Fruit fly (Drosophila melanogaster) whole organism, prepupa: Measurements from ENCODE around the gene CG15882.
A peak's percentile ranks its signal among the peaks of the same experiment; 100 is the strongest.

Source experiments
- Blimp-1 ChIP-seq: fragments of 200-800 bp; sonication (Bioruptor generic); optimal IDR thresholded peaks from 3 replicates; lab custom pipeline; 2017; ENCODE audit warnings: missing biosample characterization, missing genetic modification characterization, mild to moderate bottlenecking, moderate library complexity, missing genetic modification reagents
- CG10631 ChIP-seq: fragments of 200-800 bp; sonication (Bioruptor generic); optimal IDR thresholded peaks from 2 replicates; lab custom pipeline; 2016; ENCODE audit warnings: missing biosample characterization, missing genetic modification characterization
- CG10669 ChIP-seq: fragments of 200-800 bp; sonication (Bioruptor generic); optimal IDR thresholded peaks from 3 replicates; lab custom pipeline; 2018; ENCODE audit warnings: missing biosample characterization, mild to moderate bottlenecking, missing genetic modification characterization, moderate library complexity
- CG11294 ChIP-seq: fragments of 200-800 bp; sonication (Bioruptor generic); IDR thresholded peaks from 2 replicates; pipeline ENCODE4 v1.3.6; 2022; ENCODE audit warnings: missing biosample characterization, missing genetic modification characterization
- CG11762 ChIP-seq: fragments of 200-800 bp; sonication (Bioruptor generic); optimal IDR thresholded peaks from 3 replicates; lab custom pipeline; 2016; ENCODE audit warnings: missing biosample characterization, missing genetic modification characterization; ENCODE audit not compliant: insufficient read depth
- CG11902 ChIP-seq: fragments of 200-800 bp; sonication (Bioruptor generic); optimal IDR thresholded peaks from 3 replicates; lab custom pipeline; 2016; ENCODE audit warnings: missing biosample characterization, missing genetic modification characterization
- CG1621 ChIP-seq: fragments of 200-800 bp; sonication (Bioruptor generic); optimal IDR thresholded peaks from 3 replicates; lab custom pipeline; 2018; ENCODE audit warnings: missing biosample characterization, mild to moderate bottlenecking, missing genetic modification characterization
- CG16779 ChIP-seq: fragments of 200-800 bp; sonication (Bioruptor generic); optimal IDR thresholded peaks from 3 replicates; lab custom pipeline; 2017; ENCODE audit warnings: missing biosample characterization, mild to moderate bottlenecking, missing genetic modification characterization
- CG3032 ChIP-seq: fragments of 200-800 bp; optimal IDR thresholded peaks from 2 replicates; lab custom pipeline; 2019; ENCODE audit warnings: missing biosample characterization, mild to moderate bottlenecking, missing genetic modification characterization, moderate library complexity
- CG31627 ChIP-seq: fragments of 200-800 bp; sonication (Bioruptor generic); optimal IDR thresholded peaks from 3 replicates; lab custom pipeline; 2016; ENCODE audit warnings: missing biosample characterization, missing genetic modification characterization
- CG34406 ChIP-seq: fragments of 200-800 bp; sonication (Bioruptor generic); optimal IDR thresholded peaks from 3 replicates; lab custom pipeline; 2016; ENCODE audit warnings: missing biosample characterization, missing genetic modification characterization
- CG3919 ChIP-seq: fragments of 200-800 bp; sonication (Bioruptor generic); optimal IDR thresholded peaks from 3 replicates; lab custom pipeline; 2016; ENCODE audit warnings: missing biosample characterization, missing genetic modification characterization
- CG4318 ChIP-seq: fragments of 200-800 bp; sonication (Bioruptor generic); optimal IDR thresholded peaks from 3 replicates; lab custom pipeline; 2017; ENCODE audit warnings: missing biosample characterization, mild to moderate bottlenecking, missing genetic modification characterization
- CG6163 ChIP-seq: fragments of 200-800 bp; sonication (Bioruptor generic); IDR thresholded peaks from 3 replicates; pipeline ENCODE4 v1.3.6; 2022; ENCODE audit warnings: missing biosample characterization, missing genetic modification characterization
- CG6276 ChIP-seq: fragments of 200-800 bp; sonication (Bioruptor generic); optimal IDR thresholded peaks from 2 replicates; lab custom pipeline; 2017; ENCODE audit warnings: missing biosample characterization, mild to moderate bottlenecking, missing genetic modification characterization
- CG6792 ChIP-seq: fragments of 200-800 bp; sonication (Bioruptor generic); optimal IDR thresholded peaks from 3 replicates; lab custom pipeline; 2016; ENCODE audit warnings: missing biosample characterization, missing genetic modification characterization
- CG8119 ChIP-seq: fragments of 200-800 bp; sonication (Bioruptor generic); IDR thresholded peaks from 3 replicates; pipeline ENCODE4 v1.3.6; 2022; ENCODE audit warnings: missing biosample characterization, missing genetic modification characterization
- CG8632 ChIP-seq: fragments of 200-800 bp; sonication (Bioruptor generic); optimal IDR thresholded peaks from 3 replicates; lab custom pipeline; 2016; ENCODE audit warnings: missing biosample characterization, missing genetic modification characterization
- CG9139 ChIP-seq: fragments of 200-800 bp; sonication (Bioruptor generic); optimal IDR thresholded peaks from 3 replicates; lab custom pipeline; 2017; ENCODE audit warnings: missing biosample characterization, mild to moderate bottlenecking, missing genetic modification characterization
- Eip93F ChIP-seq: fragments of 200-800 bp; sonication (Bioruptor generic); optimal IDR thresholded peaks from 2 replicates; lab custom pipeline; 2016; ENCODE audit warnings: missing biosample characterization, mild to moderate bottlenecking, missing genetic modification characterization
- Ets96B ChIP-seq: fragments of 200-800 bp; optimal IDR thresholded peaks from 2 replicates; lab custom pipeline; 2019; ENCODE audit warnings: missing biosample characterization, mild to moderate bottlenecking, missing genetic modification characterization, moderate library complexity
- Gug ChIP-seq: fragments of 200-800 bp; sonication (Bioruptor generic); IDR thresholded peaks from 2 replicates; pipeline ENCODE4 v1.3.6; 2022; ENCODE audit warnings: missing biosample characterization, missing genetic modification characterization
- Hr38 ChIP-seq: sonication (Bioruptor generic); optimal IDR thresholded peaks from 2 replicates; lab custom pipeline; 2016; ENCODE audit warnings: missing biosample characterization, missing genetic modification characterization
- Hr39 ChIP-seq: fragments of 200-800 bp; sonication (Bioruptor generic); optimal IDR thresholded peaks from 2 replicates; lab custom pipeline; 2016; ENCODE audit warnings: missing biosample characterization, missing genetic modification characterization
- Hr4 ChIP-seq: fragments of 200-800 bp; sonication (Bioruptor generic); optimal IDR thresholded peaks from 3 replicates; lab custom pipeline; 2016; ENCODE audit warnings: missing biosample characterization, missing genetic modification characterization
- Met ChIP-seq: fragments of 200-800 bp; sonication (Bioruptor generic); optimal IDR thresholded peaks from 3 replicates; lab custom pipeline; 2016; ENCODE audit warnings: missing biosample characterization, missing genetic modification characterization
- OdsH ChIP-seq: fragments of 200-800 bp; sonication (Bioruptor generic); optimal IDR thresholded peaks from 3 replicates; lab custom pipeline; 2016; ENCODE audit warnings: missing biosample characterization, missing genetic modification characterization
- Smox ChIP-seq: fragments of 200-800 bp; sonication (Bioruptor generic); optimal IDR thresholded peaks from 3 replicates; lab custom pipeline; 2016; ENCODE audit warnings: missing biosample characterization, missing genetic modification characterization
- Sox102F ChIP-seq: fragments of 200-800 bp; sonication (Bioruptor generic); optimal IDR thresholded peaks from 2 replicates; lab custom pipeline; 2016; ENCODE audit warnings: missing biosample characterization, mild to moderate bottlenecking, missing genetic modification characterization
- Sox14 ChIP-seq: fragments of 200-800 bp; sonication (Bioruptor generic); optimal IDR thresholded peaks from 3 replicates; lab custom pipeline; 2016; ENCODE audit warnings: missing biosample characterization, missing genetic modification characterization
- cyc ChIP-seq: fragments of 200-800 bp; sonication (Bioruptor generic); optimal IDR thresholded peaks from 3 replicates; lab custom pipeline; 2016; ENCODE audit warnings: missing biosample characterization, missing genetic modification characterization
- dac ChIP-seq: fragments of 200-800 bp; sonication (Bioruptor generic); optimal IDR thresholded peaks from 2 replicates; lab custom pipeline; 2017; ENCODE audit warnings: missing biosample characterization, mild to moderate bottlenecking, missing genetic modification characterization
- eg ChIP-seq: fragments of 200-800 bp; sonication (Bioruptor generic); IDR thresholded peaks from 3 replicates; pipeline ENCODE4 v1.3.6; 2022; ENCODE audit warnings: missing biosample characterization, missing genetic modification characterization
- esn ChIP-seq: fragments of 200-800 bp; sonication (Bioruptor generic); optimal IDR thresholded peaks from 2 replicates; lab custom pipeline; 2016; ENCODE audit warnings: missing biosample characterization, mild to moderate bottlenecking, missing genetic modification characterization, moderate library complexity
- fd59A ChIP-seq: fragments of 200-800 bp; sonication (Bioruptor generic); optimal IDR thresholded peaks from 2 replicates; lab custom pipeline; 2017; ENCODE audit warnings: missing biosample characterization, mild to moderate bottlenecking, missing genetic modification characterization, missing genetic modification reagents
- fd85E ChIP-seq: fragments of 200-800 bp; sonication (Bioruptor generic); optimal IDR thresholded peaks from 3 replicates; lab custom pipeline; 2016; ENCODE audit warnings: missing biosample characterization, missing genetic modification characterization
- fkh ChIP-seq: fragments of 200-800 bp; sonication (Bioruptor generic); optimal IDR thresholded peaks from 3 replicates; lab custom pipeline; 2017; ENCODE audit warnings: missing biosample characterization, mild to moderate bottlenecking, missing genetic modification characterization, moderate library complexity
- lz ChIP-seq: fragments of 200-800 bp; sonication (Bioruptor generic); optimal IDR thresholded peaks from 3 replicates; lab custom pipeline; 2016; ENCODE audit warnings: missing biosample characterization, missing genetic modification characterization
- net ChIP-seq: fragments of 200-800 bp; sonication (Bioruptor generic); optimal IDR thresholded peaks from 3 replicates; lab custom pipeline; 2016; ENCODE audit warnings: missing biosample characterization, missing genetic modification characterization
- pdm3 ChIP-seq: fragments of 200-800 bp; sonication (Bioruptor generic); optimal IDR thresholded peaks from 3 replicates; lab custom pipeline; 2016; ENCODE audit warnings: missing biosample characterization, missing genetic modification characterization
- spab ChIP-seq: fragments of 200-800 bp; sonication (Bioruptor generic); optimal IDR thresholded peaks from 2 replicates; lab custom pipeline; 2017; ENCODE audit warnings: missing biosample characterization, mild to moderate bottlenecking, missing genetic modification characterization, missing genetic modification reagents
- ss ChIP-seq, 2 experiments: fragments of 200-800 bp; sonication (Bioruptor generic); optimal IDR thresholded peaks; 2 replicates in 1 of 2; 3 replicates in 1 of 2; lab custom pipeline; 2017 to 2018; ENCODE audit warnings: mild to moderate bottlenecking in 2 of 2, missing biosample characterization in 2 of 2, missing genetic modification characterization in 2 of 2, moderate library complexity in 1 of 2
- svp ChIP-seq: fragments of 200-800 bp; sonication (Bioruptor generic); peaks from one replicate; lab custom pipeline; 2016; ENCODE audit warnings: missing biosample characterization, missing genetic modification characterization
- topi ChIP-seq: fragments of 200-800 bp; sonication (Bioruptor generic); optimal IDR thresholded peaks from 3 replicates; lab custom pipeline; 2016; ENCODE audit warnings: missing biosample characterization, missing genetic modification characterization
- vri ChIP-seq: fragments of 200-800 bp; sonication (Bioruptor generic); optimal IDR thresholded peaks from 3 replicates; lab custom pipeline; 2016; ENCODE audit warnings: missing biosample characterization, mild to moderate bottlenecking, missing genetic modification characterization

The CG15882 gene

DNA sequence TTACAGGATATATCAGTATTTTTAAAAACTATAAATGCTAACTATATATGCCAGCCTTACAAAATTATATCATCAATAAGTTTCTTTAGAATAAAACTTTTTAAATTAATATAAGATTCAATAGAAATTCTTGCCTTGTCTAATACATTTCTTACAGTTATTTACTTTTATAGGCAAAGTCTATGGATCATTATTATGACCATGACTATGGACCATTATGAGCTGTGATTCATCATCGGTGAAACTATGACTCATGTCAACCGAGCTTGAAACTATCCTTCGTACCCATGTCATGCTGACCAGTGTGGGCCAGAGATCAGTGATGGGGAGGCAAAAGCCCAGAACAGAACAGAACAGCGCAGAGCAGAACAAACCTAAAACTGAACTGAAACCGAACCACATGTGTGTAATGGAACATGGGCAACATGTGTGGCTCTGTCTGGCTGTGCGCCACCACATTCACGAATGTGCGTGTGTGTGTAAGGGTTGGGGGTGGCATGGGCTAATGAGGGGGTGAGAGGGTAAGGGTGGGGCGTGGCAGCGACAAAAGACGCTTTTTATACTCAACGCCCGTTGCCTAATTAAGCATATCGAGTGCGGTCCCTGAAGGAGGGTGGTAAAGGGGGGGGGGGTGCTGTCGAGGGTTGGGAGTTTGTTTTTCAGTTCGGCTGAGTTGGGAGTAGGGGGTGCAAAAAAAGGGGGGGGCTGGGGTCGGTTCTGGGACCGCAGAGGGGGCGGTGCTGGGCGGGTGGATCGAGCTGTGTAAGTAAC is 34.5 kb upstream of the CG15882 start (continued):
- TF ChIP-seq CG31627 (GFP tag; lab: Kevin White, UChicago) (no peak), Blimp-1 (GFP tag; lab: Kevin White, UChicago) (no peak)

DNA sequence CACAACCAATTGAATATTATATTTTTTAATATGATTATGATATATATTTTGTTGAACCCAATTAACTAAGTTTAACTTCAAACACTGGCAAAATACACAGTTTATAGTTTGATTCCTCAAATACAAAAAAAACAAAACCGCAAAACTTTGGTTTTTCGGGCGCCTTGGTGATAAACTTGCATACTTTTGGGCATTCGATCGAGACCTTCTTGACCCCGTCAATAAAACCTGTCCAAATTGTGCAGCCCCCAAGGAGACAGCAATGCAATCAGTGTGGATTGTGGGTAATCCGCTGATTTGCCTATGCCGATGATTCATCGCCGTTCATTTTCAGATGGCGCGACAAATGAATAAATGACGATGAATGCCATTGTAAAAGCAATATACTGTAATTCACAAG is 33.3 kb upstream of the CG15882 start:
- TF ChIP-seq ss (GFP tag; optimal IDR thresholded peaks at IDR 0.05; lab: Kevin White, UChicago) (no peak), svp (GFP tag; lab: Kevin White, UChicago) (peak; percentile 94), CG34406 (no peak)

DNA sequence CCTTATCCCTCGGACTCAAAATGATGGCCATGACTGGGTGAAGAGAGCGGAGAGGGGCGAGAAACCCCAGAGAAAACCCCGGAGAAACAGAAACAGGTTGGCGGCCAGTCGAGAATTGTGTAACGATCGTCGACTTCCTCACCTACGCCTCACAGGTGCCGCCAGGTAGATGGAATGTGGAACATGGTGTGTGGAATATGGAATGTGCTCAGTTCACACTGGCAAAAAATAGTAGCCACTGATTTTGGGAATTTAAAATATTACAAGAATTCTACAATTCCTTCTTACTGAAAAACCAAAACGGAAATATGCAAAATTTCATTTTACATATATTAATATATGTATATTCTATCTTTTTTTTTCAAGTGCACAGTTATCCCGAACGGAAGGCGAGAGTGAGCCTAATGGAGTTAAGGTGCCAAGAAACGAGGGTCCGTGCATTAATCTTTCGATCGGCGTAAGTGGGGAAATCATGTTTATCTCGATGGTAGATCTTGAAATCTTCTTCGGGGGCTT is 31.8 kb upstream of the CG15882 start:
- peak; percentile 90 for TF ChIP-seq CG8632 (GFP tag; lab: Kevin White, UChicago)
- TF ChIP-seq vri (GFP tag; lab: Kevin White, UChicago) = peak; percentile 91
- TF ChIP-seq CG3919 (GFP tag; lab: Kevin White, UChicago) = peak; percentile 89
- TF ChIP-seq CG6276 (GFP tag; lab: Kevin White, UChicago) = peak; percentile 68
- no peak for TF ChIP-seq Hr38 (GFP tag; lab: Kevin White, UChicago)
- peak; percentile 82 for TF ChIP-seq spab (GFP tag; lab: Kevin White, UChicago)
- TF ChIP-seq net = peak; percentile 84
- peak; percentile 64 for TF ChIP-seq CG31627 (GFP tag; lab: Kevin White, UChicago)
- TF ChIP-seq CG11762 (GFP tag; lab: Kevin White, UChicago) = peak; percentile 78
- TF ChIP-seq lz = peak; percentile 72
- TF ChIP-seq CG4318 (GFP tag; lab: Kevin White, UChicago) = peak; percentile 45
- TF ChIP-seq CG16779 = peak; percentile 75
- peak; percentile 64 for TF ChIP-seq Hr39 (GFP tag; lab: Kevin White, UChicago)
- peak; percentile 91 for TF ChIP-seq Blimp-1 (GFP tag; lab: Kevin White, UChicago)
- peak; percentile 89 for TF ChIP-seq CG10631
- peak; percentile 85 for TF ChIP-seq Met (GFP tag; lab: Kevin White, UChicago)
- peak; percentile 73 for TF ChIP-seq CG11902 (GFP tag; lab: Kevin White, UChicago)
- TF ChIP-seq Gug (GFP tag; lab: Robert Waterston, UW) = peak; percentile 76
- TF ChIP-seq Sox102F = peak; percentile 84
- TF ChIP-seq esn = peak; percentile 86
- TF ChIP-seq cyc (GFP tag; lab: Kevin White, UChicago) = peak; percentile 75
- TF ChIP-seq Ets96B (tag; lab: Kevin White, UChicago) = peak; percentile 89
- TF ChIP-seq svp (GFP tag; lab: Kevin White, UChicago) = peak; percentile 91
- peak; percentile 43 for TF ChIP-seq fd85E
- TF ChIP-seq pdm3 (GFP tag; lab: Kevin White, UChicago) = peak; percentile 82
- TF ChIP-seq Sox14 (GFP tag; lab: Kevin White, UChicago) = peak; percentile 73
- TF ChIP-seq Eip93F (GFP tag; lab: Kevin White, UChicago) = peak; percentile 63
- TF ChIP-seq CG1621 = peak; percentile 83
- TF ChIP-seq fkh (GFP tag; lab: Kevin White, UChicago) = no peak
- TF ChIP-seq CG9139 (GFP tag; lab: Kevin White, UChicago) = peak; percentile 83
- TF ChIP-seq eg (GFP tag; lab: Robert Waterston, UW) = peak; percentile 87
- TF ChIP-seq CG8119 (GFP tag; lab: Robert Waterston, UW) = peak; percentile 80
- peak; percentile 83 for TF ChIP-seq topi (GFP tag; lab: Kevin White, UChicago)
- peak; percentile 87 for TF ChIP-seq CG3032 (tag; lab: Kevin White, UChicago)
- peak; percentile 81 for TF ChIP-seq fd59A (GFP tag; lab: Kevin White, UChicago)
- TF ChIP-seq CG10669 (GFP tag; lab: Kevin White, UChicago) = peak; percentile 88
- TF ChIP-seq dac (GFP tag; lab: Kevin White, UChicago) = no peak
- TF ChIP-seq Smox (GFP tag; lab: Kevin White, UChicago) = peak; percentile 79
- peak; percentile 86 for TF ChIP-seq OdsH (GFP tag; lab: Kevin White, UChicago)
- 0 out of 2 replicates have a peak, but pooled peaks have one; percentile 63 for TF ChIP-seq CG11294 (GFP tag; lab: Robert Waterston, UW)
- TF ChIP-seq CG34406 = peak; percentile 88
- peak; percentile 94 for TF ChIP-seq CG6163 (GFP tag; lab: Robert Waterston, UW)
- TF ChIP-seq Hr4 = peak; percentile 48
- peak; percentile 90 for TF ChIP-seq CG6792 (GFP tag; lab: Kevin White, UChicago)
